Fruit fly (Drosophila melanogaster) Kc167 (cell line): Measurements from ENCODE around the gene Rab3-GEF.

Experiments
- Myc ChIP-seq: fragments of >200 bp; optimal IDR thresholded peaks from 2 replicates; lab custom pipeline; 2017; ENCODE audit warnings: missing external identifiers
- Sin3A ChIP-seq: fragments of >200 bp; optimal IDR thresholded peaks from 2 replicates; lab custom pipeline; 2018; ENCODE audit warnings: missing external identifiers
- h ChIP-seq: fragments of >200 bp; optimal IDR thresholded peaks from 3 replicates; lab custom pipeline; 2018; ENCODE audit warnings: missing external identifiers
- insv ChIP-seq: fragments of >200 bp; optimal IDR thresholded peaks from 3 replicates; lab custom pipeline; 2018; ENCODE audit warnings: missing external identifiers
- psq ChIP-seq: fragments of >200 bp; optimal IDR thresholded peaks from 2 replicates; lab custom pipeline; 2017; ENCODE audit warnings: missing external identifiers
- ttk ChIP-seq: sonication (Bioruptor generic); optimal IDR thresholded peaks from 2 replicates; lab custom pipeline; 2017; ENCODE audit warnings: missing external identifiers

Gene Rab3-GEF

dm6 chrX:15125496-15125895 lies 36.0 kb downstream of the Rab3-GEF start, which contains the start of gene drd:
TSS of gene drd (plus strand) at chrX:15125753.
- no peak for TF ChIP-seq insv (lab: Kevin White, UChicago)
- TF ChIP-seq Myc (lab: Kevin White, UChicago) = no peak
- TF ChIP-seq psq (lab: Kevin White, UChicago) = no peak
- no peak for TF ChIP-seq h (lab: Kevin White, UChicago)
- TF ChIP-seq Sin3A = no peak
- TF ChIP-seq ttk = no peak

dm6 chrX:15127880-15128644 lies 38.6 kb downstream of the Rab3-GEF start:
- TF ChIP-seq Sin3A (no peak), ttk (no peak), h (lab: Kevin White, UChicago) (no peak), psq (lab: Kevin White, UChicago) (no peak), Myc (lab: Kevin White, UChicago) (no peak), insv (lab: Kevin White, UChicago) (no peak)

- TF ChIP-seq insv (lab: Kevin White, UChicago) = no peak
- no peak for TF ChIP-seq Myc (lab: Kevin White, UChicago)
- TF ChIP-seq ttk = no peak
- TF ChIP-seq psq (lab: Kevin White, UChicago) = no peak
- TF ChIP-seq h (lab: Kevin White, UChicago) = no peak
- no peak for TF ChIP-seq Sin3A
Observed at dm6 chrX:15132065-15132464, 42.6 kb downstream of the Rab3-GEF start.

- TF ChIP-seq Sin3A (no peak), ttk (no peak), insv (lab: Kevin White, UChicago) (no peak), psq (lab: Kevin White, UChicago) (no peak), h (lab: Kevin White, UChicago) (no peak), Myc (lab: Kevin White, UChicago) (no peak)
Observed at dm6 chrX:15137241-15137640, 47.8 kb downstream of the Rab3-GEF start.

dm6 chrX:15138994-15139863 lies 49.7 kb downstream of the Rab3-GEF start, which contains the start of gene RpL37-1:
TSS of gene RpL37-1 (minus strand) at chrX:15139367.
- TF ChIP-seq insv (lab: Kevin White, UChicago) (no peak), h (lab: Kevin White, UChicago) (no peak), psq (lab: Kevin White, UChicago) (no peak), Sin3A (no peak), ttk (no peak), Myc (lab: Kevin White, UChicago) (no peak)

dm6 chrX:15143267-15143830 lies 53.9 kb downstream of the Rab3-GEF start:
- TF ChIP-seq h (lab: Kevin White, UChicago) = no peak
- no peak for TF ChIP-seq psq (lab: Kevin White, UChicago)
- TF ChIP-seq Sin3A = no peak
- no peak for TF ChIP-seq insv (lab: Kevin White, UChicago)
- TF ChIP-seq Myc (lab: Kevin White, UChicago) = no peak
- no peak for TF ChIP-seq ttk

- TF ChIP-seq ttk (no peak), Sin3A (no peak), h (lab: Kevin White, UChicago) (no peak), Myc (lab: Kevin White, UChicago) (no peak), insv (lab: Kevin White, UChicago) (no peak), psq (lab: Kevin White, UChicago) (no peak)
Observed at dm6 chrX:15147069-15147468, 57.6 kb downstream of the Rab3-GEF start.

dm6 chrX:15150261-15150660 lies 60.8 kb downstream of the Rab3-GEF start:
- TF ChIP-seq insv (lab: Kevin White, UChicago) (no peak), Sin3A (no peak), Myc (lab: Kevin White, UChicago) (no peak), psq (lab: Kevin White, UChicago) (no peak), h (lab: Kevin White, UChicago) (no peak), ttk (no peak)

- TF ChIP-seq Sin3A = no peak
- no peak for TF ChIP-seq ttk
- no peak for TF ChIP-seq Myc (lab: Kevin White, UChicago)
- no peak for TF ChIP-seq psq (lab: Kevin White, UChicago)
- TF ChIP-seq insv (lab: Kevin White, UChicago) = no peak
- TF ChIP-seq h (lab: Kevin White, UChicago) = no peak
Observed at dm6 chrX:15152058-15152457, 62.6 kb downstream of the Rab3-GEF start.

- TF ChIP-seq insv (lab: Kevin White, UChicago) (no peak), ttk (no peak), Myc (lab: Kevin White, UChicago) (no peak), psq (lab: Kevin White, UChicago) (no peak), Sin3A (no peak), h (lab: Kevin White, UChicago) (no peak)
Observed at dm6 chrX:15156286-15156685, 66.8 kb downstream of the Rab3-GEF start.

dm6 chrX:15157230-15157629 lies 67.7 kb downstream of the Rab3-GEF start:
- TF ChIP-seq insv (lab: Kevin White, UChicago) (no peak), ttk (no peak)

dm6 chrX:15162068-15162467 lies 72.6 kb downstream of the Rab3-GEF start:
- TF ChIP-seq Myc (lab: Kevin White, UChicago) (no peak), h (lab: Kevin White, UChicago) (no peak), Sin3A (no peak), psq (lab: Kevin White, UChicago) (no peak), ttk (no peak), insv (lab: Kevin White, UChicago) (no peak)
